Worm (Caenorhabditis elegans) whole organism, mixed stage, embryonic: Measurements from ENCODE around the gene smg-6.

Experiments used
- ceh-43 ChIP-seq: fragments of 200-800 bp; sonication (Bioruptor generic); optimal IDR thresholded peaks from 2 replicates; lab custom pipeline; 2018; ENCODE audit warnings: mild to moderate bottlenecking, missing genetic modification characterization, moderate library complexity, missing compliant biosample characterization
- ces-1 ChIP-seq: fragments of 150-350 bp; optimal IDR thresholded peaks from 2 replicates; lab custom pipeline; 2014; ENCODE audit warnings: missing biosample characterization, missing genetic modification reagents, missing genetic modification characterization
- ham-2 ChIP-seq: fragments of 200-800 bp; sonication (Bioruptor generic); optimal IDR thresholded peaks from 2 replicates; lab custom pipeline; 2018; ENCODE audit warnings: mild to moderate bottlenecking, missing genetic modification characterization, missing compliant biosample characterization
- lin-13 ChIP-seq: fragments of 150-350 bp; optimal IDR thresholded peaks from 2 replicates; lab custom pipeline; 2014; ENCODE audit warnings: missing biosample characterization, missing genetic modification characterization
- lin-32 ChIP-seq: fragments of 200-800 bp; sonication (Bioruptor generic); optimal IDR thresholded peaks from 2 replicates; lab custom pipeline; 2018; ENCODE audit warnings: mild to moderate bottlenecking, missing genetic modification characterization, missing compliant biosample characterization
- lsy-2 ChIP-seq: fragments of 150-350 bp; optimal IDR thresholded peaks from 2 replicates; lab custom pipeline; 2014; ENCODE audit warnings: missing biosample characterization, missing genetic modification characterization
- mab-5 ChIP-seq: fragments of 150-350 bp; optimal IDR thresholded peaks from 2 replicates; lab custom pipeline; 2014; ENCODE audit warnings: missing biosample characterization, missing genetic modification characterization
- mep-1 ChIP-seq: fragments of 150-350 bp; optimal IDR thresholded peaks from 2 replicates; lab custom pipeline; 2017; ENCODE audit warnings: missing biosample characterization, missing genetic modification reagents, missing genetic modification characterization, inconsistent platforms
- nhr-237 ChIP-seq: fragments of 150-350 bp; optimal IDR thresholded peaks from 2 replicates; lab custom pipeline; 2014; ENCODE audit warnings: missing biosample characterization, missing genetic modification characterization
- nhr-28 ChIP-seq: fragments of 150-350 bp; optimal IDR thresholded peaks from 2 replicates; lab custom pipeline; 2014; ENCODE audit warnings: missing biosample characterization, missing genetic modification characterization
- snpc-4 ChIP-seq: fragments of 150-350 bp; optimal IDR thresholded peaks from 2 replicates; lab custom pipeline; 2014; ENCODE audit warnings: missing biosample characterization, missing genetic modification characterization
- unc-62 ChIP-seq: fragments of 150-350 bp; optimal IDR thresholded peaks from 2 replicates; lab custom pipeline; 2014; ENCODE audit warnings: missing biosample characterization, missing genetic modification reagents, missing genetic modification characterization
- zip-8 ChIP-seq: fragments of 150-350 bp; optimal IDR thresholded peaks from 2 replicates; lab custom pipeline; 2014; ENCODE audit warnings: missing biosample characterization, missing genetic modification characterization
- ztf-11 ChIP-seq: fragments of 150-350 bp; optimal IDR thresholded peaks from 2 replicates; lab custom pipeline; 2014; ENCODE audit warnings: missing biosample characterization, missing genetic modification characterization

- TF ChIP-seq nhr-28 (tag; lab: Kevin White, UChicago) (no peak), unc-62 (GFP tag; lab: Kevin White, UChicago) (no peak), mab-5 (no peak), ceh-43 (no peak), ztf-11 (tag; lab: Kevin White, UChicago) (no peak), snpc-4 (tag; lab: Kevin White, UChicago) (no peak), lin-32 (GFP tag; lab: Kevin White, UChicago) (no peak), ces-1 (GFP tag; lab: Kevin White, UChicago) (no peak), zip-8 (tag; lab: Kevin White, UChicago) (no peak), lin-13 (no peak), nhr-237 (no peak), ham-2 (no peak), mep-1 (tag; lab: Kevin White, UChicago) (no peak), lsy-2 (tag; lab: Kevin White, UChicago) (no peak)
Observed at ce11 chrIII:2468202-2468601, 5.5 kb upstream of the smg-6 start, which contains the start of the genes E02H9.9 and E02H9.1.
